Fruit fly (Drosophila melanogaster) whole organism: Measurements from ENCODE around the gene CG46339.

ENCODE experiments used
- CG8478 ChIP-seq: fragments of >200 bp; optimal IDR thresholded peaks from 2 replicates; lab custom pipeline; 2018; ENCODE audit warnings: inconsistent platforms
- pan ChIP-seq: fragments of >200 bp; optimal IDR thresholded peaks from 2 replicates; lab custom pipeline; 2017
- usp ChIP-seq: fragments of >200 bp; optimal IDR thresholded peaks from 2 replicates; lab custom pipeline; 2017; ENCODE audit warnings: missing biosample characterization, missing genetic modification characterization, mixed read lengths

DNA sequence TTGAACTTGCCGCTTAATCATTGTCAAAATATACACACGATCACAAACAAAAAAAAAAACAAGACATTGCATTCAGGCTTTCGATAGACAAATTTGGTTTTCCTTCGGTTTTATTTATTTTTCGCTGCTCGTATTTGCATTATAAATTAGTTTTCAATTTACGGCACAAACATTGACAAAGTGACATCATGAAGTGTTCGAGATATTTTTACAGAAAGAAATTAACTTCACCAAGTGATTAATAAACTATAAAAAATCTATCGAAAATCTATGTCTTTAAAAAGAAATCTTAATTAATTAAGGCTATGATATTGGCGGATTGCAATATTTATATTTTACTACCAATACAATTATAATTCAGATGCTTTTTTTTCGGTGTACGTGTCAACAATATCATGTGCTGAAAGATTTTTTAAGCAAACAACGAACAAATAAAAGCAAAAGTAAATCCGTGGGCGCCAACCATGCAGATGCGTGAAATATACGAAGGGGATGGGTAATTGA, 8.3 kb downstream of the CG46339 start:
- TF ChIP-seq usp (no peak), CG8478 (lab: Kevin White, UChicago) (no peak), pan (no peak)
